Fruit fly (Drosophila melanogaster) whole organism, embryonic: ENCODE data around the gene CG10383.
A peak's percentile ranks its signal among the peaks of the same experiment; 100 is the strongest.

Experiments
- CG17359 ChIP-seq: fragments of 200-800 bp; sonication (Bioruptor generic); optimal IDR thresholded peaks from 3 replicates; lab custom pipeline; 2018; ENCODE audit warnings: missing biosample characterization, mild to moderate bottlenecking, missing genetic modification characterization, moderate library complexity
- CG6175 ChIP-seq: fragments of 200-800 bp; sonication (Bioruptor generic); IDR thresholded peaks from 3 replicates; pipeline ENCODE4 v1.3.6; 2022; ENCODE audit warnings: missing biosample characterization, missing genetic modification characterization
- CG8924 ChIP-seq: fragments of 200-800 bp; optimal IDR thresholded peaks from 3 replicates; lab custom pipeline; 2019; ENCODE audit warnings: missing biosample characterization, mild to moderate bottlenecking, missing genetic modification characterization, moderate library complexity
- CkIIα-i1 ChIP-seq: fragments of 200-800 bp; sonication (Bioruptor generic); IDR thresholded peaks from 2 replicates; pipeline ENCODE4 v1.3.6; 2022; ENCODE audit warnings: missing biosample characterization, missing genetic modification characterization
- Ssrp ChIP-seq: fragments of 200-800 bp; sonication (Bioruptor generic); optimal IDR thresholded peaks from 2 replicates; lab custom pipeline; 2018; ENCODE audit warnings: missing biosample characterization, mild to moderate bottlenecking, missing genetic modification characterization, moderate library complexity
- dm ChIP-seq: fragments of 200-800 bp; sonication (Bioruptor generic); optimal IDR thresholded peaks from 3 replicates; lab custom pipeline; 2016; ENCODE audit warnings: missing biosample characterization, missing genetic modification characterization
- insv ChIP-seq, 2 experiments: fragments of 200-800 bp; sonication (Bioruptor generic); optimal IDR thresholded peaks; 3 replicates each; lab custom pipeline; 2016 to 2018; ENCODE audit warnings: missing biosample characterization in 2 of 2, missing genetic modification characterization in 2 of 2
- lab ChIP-seq: fragments of 200-800 bp; sonication (Bioruptor generic); optimal IDR thresholded peaks from 3 replicates; lab custom pipeline; 2017; ENCODE audit warnings: missing biosample characterization, missing genetic modification characterization, mild to moderate bottlenecking, moderate library complexity, missing genetic modification reagents
- nerfin-1 ChIP-seq: fragments of 200-800 bp; sonication (Bioruptor generic); optimal IDR thresholded peaks from 3 replicates; lab custom pipeline; 2019; ENCODE audit warnings: missing biosample characterization, mild to moderate bottlenecking, missing genetic modification characterization, moderate library complexity
- pum ChIP-seq: fragments of 200-800 bp; sonication (Bioruptor generic); optimal IDR thresholded peaks from 2 replicates; lab custom pipeline; 2016; ENCODE audit warnings: missing biosample characterization, missing genetic modification characterization
- slp2 ChIP-seq: fragments of 200-800 bp; sonication (Bioruptor generic); optimal IDR thresholded peaks from 2 replicates; lab custom pipeline; 2016; ENCODE audit warnings: missing biosample characterization, missing genetic modification characterization

DNA sequence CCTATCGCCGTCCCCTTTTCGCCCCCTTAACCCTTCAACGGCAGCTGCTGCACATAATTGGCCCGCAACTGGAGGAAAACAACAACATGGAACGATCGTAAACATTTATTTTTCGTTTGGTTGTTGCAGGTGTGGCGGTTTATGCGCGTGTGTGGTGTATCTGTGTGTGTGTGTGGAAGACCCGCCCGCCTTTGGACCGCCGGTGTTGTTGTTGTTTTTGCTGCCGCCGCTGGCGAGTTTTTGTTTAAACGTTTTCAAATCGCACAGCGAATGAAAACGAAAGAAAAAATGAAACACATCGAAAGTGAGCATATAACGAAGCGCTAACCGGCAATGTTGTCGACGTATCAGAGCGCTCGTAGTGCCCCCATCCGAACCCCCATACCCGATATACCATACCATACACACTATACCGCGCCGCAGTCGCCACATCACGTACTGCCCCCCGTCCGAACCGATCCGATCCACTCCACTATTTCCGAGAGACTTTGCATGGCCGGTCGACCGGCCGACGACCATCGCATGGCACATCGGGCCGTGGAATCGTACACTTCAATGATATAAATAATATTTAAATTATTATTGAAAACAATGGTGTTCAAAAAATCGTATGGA is 40.3 kb upstream of the CG10383 start:
- TF ChIP-seq Ssrp (tag; lab: Kevin White, UChicago) (no peak), insv (GFP tag; optimal IDR thresholded peaks at IDR 0.05; lab: Kevin White, UChicago) (no peak), CG6175 (peak; percentile 69; the same call in 1 of the 3 replicates), pum (GFP tag; lab: Kevin White, UChicago) (no peak), slp2 (no peak), nerfin-1 (tag; lab: Kevin White, UChicago) (no peak), CkIIα-i1 (GFP tag; lab: Robert Waterston, UW) (no peak), CG8924 (tag; lab: Kevin White, UChicago) (no peak), dm (GFP tag; lab: Kevin White, UChicago) (no peak), CG17359 (no peak), lab (GFP tag; lab: Kevin White, UChicago) (no peak)
